Worm (Caenorhabditis elegans): ENCODE data around the gene srg-53.

DNA sequence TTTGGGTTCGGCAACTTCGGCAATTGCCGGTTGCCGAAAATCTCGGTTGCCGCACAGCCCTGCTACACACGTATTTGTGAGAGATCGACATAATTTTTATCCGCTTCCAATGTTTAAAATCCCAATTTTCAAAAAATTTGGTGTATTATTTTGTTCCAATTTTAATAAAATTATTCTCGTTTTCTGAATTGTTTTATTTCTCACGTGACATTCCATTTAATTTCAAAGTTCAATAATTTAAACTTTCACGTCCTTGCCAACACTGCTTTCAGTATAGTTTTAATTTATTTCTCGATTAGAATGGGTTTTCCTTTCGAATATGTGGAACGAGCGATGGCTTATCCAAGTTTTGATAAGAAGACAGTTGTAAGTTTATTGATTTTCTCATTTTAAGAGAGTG, 22.7 kb upstream of the srg-53 start, which contains the start of gene K09C6.2:
- TF ChIP-seq ets-4 (GFP tag; optimal IDR thresholded peaks at IDR 0.05) (no peak), aptf-2 (GFP tag; conservative IDR thresholded peaks at IDR 0.05) (no peak), unc-62 (GFP tag; optimal IDR thresholded peaks at IDR 0.05) (no peak), egrh-3 (GFP tag; IDR thresholded peaks at IDR 0.05) (no peak), cebp-1 (GFP tag; IDR thresholded peaks at IDR 0.05) (no peak), cebp-1 (tag; optimal IDR thresholded peaks at IDR 0.05) (no peak), snpc-4 (GFP tag; optimal IDR thresholded peaks at IDR 0.05) (no peak), snpc-4 (tag; optimal IDR thresholded peaks at IDR 0.05) (no peak), Y53F4B.3 (GFP tag; IDR thresholded peaks at IDR 0.05) (no peak), ama-1 (optimal IDR thresholded peaks at IDR 0.05) (no peak), ama-1 (GFP tag; optimal IDR thresholded peaks at IDR 0.05) (no peak), F49E8.2 (tag; optimal IDR thresholded peaks at IDR 0.05; ENCODE audit: insufficient read depth) (no peak)
